Worm (Caenorhabditis elegans) whole organism, late embryonic: ENCODE measurements around the gene ZK180.5.

Source experiments
- C38D4.7 ChIP-seq: fragments of 200-800 bp; sonication (Bioruptor generic); optimal IDR thresholded peaks from 2 replicates; lab custom pipeline; 2018; ENCODE audit warnings: mild to moderate bottlenecking, missing genetic modification characterization, moderate library complexity, missing compliant biosample characterization
- F13H6.1 ChIP-seq: sonication (generic microtip); optimal IDR thresholded peaks from 2 replicates; lab custom pipeline; 2016; ENCODE audit warnings: missing genetic modification characterization, missing compliant biosample characterization
- ahr-1 ChIP-seq: sonication (generic microtip); optimal IDR thresholded peaks from 2 replicates; lab custom pipeline; 2016; ENCODE audit warnings: missing genetic modification characterization, missing compliant biosample characterization
- ceh-19 ChIP-seq: fragments of 200-800 bp; sonication (Bioruptor generic); optimal IDR thresholded peaks from 2 replicates; lab custom pipeline; 2018; ENCODE audit warnings: mild to moderate bottlenecking, missing genetic modification characterization, missing compliant biosample characterization
- ceh-2 ChIP-seq: sonication (generic microtip); optimal IDR thresholded peaks from 2 replicates; lab custom pipeline; 2016; ENCODE audit warnings: missing genotype, missing genetic modification characterization, missing compliant biosample characterization
- ceh-22 ChIP-seq: sonication (generic microtip); optimal IDR thresholded peaks from 2 replicates; lab custom pipeline; 2017; ENCODE audit warnings: missing biosample characterization, missing genetic modification characterization
- ceh-30 ChIP-seq: fragments of 150-350 bp; optimal IDR thresholded peaks from 2 replicates; lab custom pipeline; 2014; ENCODE audit warnings: missing biosample characterization, missing genetic modification characterization
- ceh-34 ChIP-seq: sonication (generic microtip); optimal IDR thresholded peaks from 2 replicates; lab custom pipeline; 2016; ENCODE audit warnings: mild to moderate bottlenecking, missing genetic modification characterization, missing compliant biosample characterization
- ceh-48 ChIP-seq: sonication (generic microtip); optimal IDR thresholded peaks from 2 replicates; lab custom pipeline; 2016; ENCODE audit warnings: missing genetic modification characterization, inconsistent platforms, missing compliant biosample characterization
- ceh-9 ChIP-seq: sonication (generic microtip); optimal IDR thresholded peaks from 2 replicates; lab custom pipeline; 2016; ENCODE audit warnings: mild to moderate bottlenecking, missing genetic modification characterization, inconsistent platforms, missing compliant biosample characterization
- elt-2 ChIP-seq: sonication (generic microtip); optimal IDR thresholded peaks from 2 replicates; lab custom pipeline; 2016; ENCODE audit warnings: missing genetic modification reagents, missing genetic modification characterization, missing compliant biosample characterization
- elt-4 ChIP-seq: sonication (generic microtip); optimal IDR thresholded peaks from 2 replicates; lab custom pipeline; 2016; ENCODE audit warnings: missing genetic modification characterization, missing compliant biosample characterization
- fax-1 ChIP-seq: sonication (generic microtip); optimal IDR thresholded peaks from 2 replicates; lab custom pipeline; 2016; ENCODE audit warnings: missing genotype, missing genetic modification characterization, missing compliant biosample characterization
- fkh-10 ChIP-seq: fragments of 150-350 bp; optimal IDR thresholded peaks from 2 replicates; lab custom pipeline; 2014; ENCODE audit warnings: missing biosample characterization, missing genetic modification reagents, missing genetic modification characterization
- fkh-6 ChIP-seq: sonication (generic microtip); optimal IDR thresholded peaks from 2 replicates; lab custom pipeline; 2016; ENCODE audit warnings: missing genetic modification characterization, missing compliant biosample characterization
- gmeb-2 ChIP-seq: sonication (generic microtip); optimal IDR thresholded peaks from 2 replicates; lab custom pipeline; 2016; ENCODE audit warnings: missing genetic modification characterization, inconsistent platforms, missing compliant biosample characterization
- hlh-13 ChIP-seq: fragments of 200-800 bp; sonication (Bioruptor generic); optimal IDR thresholded peaks from 2 replicates; lab custom pipeline; 2018; ENCODE audit warnings: mild to moderate bottlenecking, missing genetic modification characterization, missing compliant biosample characterization
- hlh-8 ChIP-seq: sonication (generic microtip); optimal IDR thresholded peaks from 2 replicates; lab custom pipeline; 2016; ENCODE audit warnings: missing genotype, missing genetic modification characterization, missing compliant biosample characterization
- lim-6 ChIP-seq: sonication (generic microtip); optimal IDR thresholded peaks from 2 replicates; lab custom pipeline; 2016; ENCODE audit warnings: missing genetic modification characterization, missing compliant biosample characterization
- lin-11 ChIP-seq: fragments of 200-800 bp; sonication (Bioruptor generic); optimal IDR thresholded peaks from 2 replicates; lab custom pipeline; 2018; ENCODE audit warnings: mild to moderate bottlenecking, missing genetic modification characterization, missing compliant biosample characterization
- mec-3 ChIP-seq: sonication (generic microtip); optimal IDR thresholded peaks from 2 replicates; lab custom pipeline; 2016; ENCODE audit warnings: borderline replicate concordance, missing genetic modification characterization, missing compliant biosample characterization
- nhr-11 ChIP-seq: fragments of 150-350 bp; optimal IDR thresholded peaks from 2 replicates; lab custom pipeline; 2014; ENCODE audit warnings: missing biosample characterization, missing genetic modification characterization
- odd-2 ChIP-seq: sonication (generic microtip); optimal IDR thresholded peaks from 2 replicates; lab custom pipeline; 2017; ENCODE audit warnings: antibody characterized with exemption, mild to moderate bottlenecking, missing genetic modification characterization, missing compliant biosample characterization
- pag-3 ChIP-seq: sonication (generic microtip); optimal IDR thresholded peaks from 2 replicates; lab custom pipeline; 2016; ENCODE audit warnings: missing compliant biosample characterization, missing genetic modification characterization, borderline replicate concordance
- pax-1 ChIP-seq: fragments of 150-350 bp; optimal IDR thresholded peaks from 2 replicates; lab custom pipeline; 2014; ENCODE audit warnings: missing biosample characterization, missing genetic modification characterization
- pros-1 ChIP-seq: fragments of 150-350 bp; optimal IDR thresholded peaks from 2 replicates; lab custom pipeline; 2014; ENCODE audit warnings: missing biosample characterization, missing genetic modification reagents, missing genetic modification characterization
- ref-2 ChIP-seq: sonication (generic microtip); optimal IDR thresholded peaks from 2 replicates; lab custom pipeline; 2016; ENCODE audit warnings: missing genetic modification characterization, missing compliant biosample characterization
- rnt-1 ChIP-seq: sonication (generic microtip); optimal IDR thresholded peaks from 2 replicates; lab custom pipeline; 2016; ENCODE audit warnings: missing genetic modification characterization, missing compliant biosample characterization
- sox-4 ChIP-seq: sonication (generic microtip); optimal IDR thresholded peaks from 2 replicates; lab custom pipeline; 2017; ENCODE audit warnings: mild to moderate bottlenecking, missing genetic modification characterization, inconsistent platforms, missing compliant biosample characterization
- tbx-2 ChIP-seq: sonication (generic microtip); optimal IDR thresholded peaks from 2 replicates; lab custom pipeline; 2016; ENCODE audit warnings: missing genetic modification characterization, missing compliant biosample characterization
- unc-42 ChIP-seq: sonication (generic microtip); optimal IDR thresholded peaks from 2 replicates; lab custom pipeline; 2016; ENCODE audit warnings: missing genotype, missing genetic modification characterization, missing compliant biosample characterization
- unc-55 ChIP-seq: sonication (generic microtip); optimal IDR thresholded peaks from 2 replicates; lab custom pipeline; 2017; ENCODE audit warnings: missing biosample characterization, missing genetic modification reagents, missing genetic modification characterization
- ztf-16 ChIP-seq: sonication (generic microtip); optimal IDR thresholded peaks from 2 replicates; lab custom pipeline; 2017; ENCODE audit warnings: missing genetic modification characterization, missing compliant biosample characterization

ZK180.5 gene

DNA sequence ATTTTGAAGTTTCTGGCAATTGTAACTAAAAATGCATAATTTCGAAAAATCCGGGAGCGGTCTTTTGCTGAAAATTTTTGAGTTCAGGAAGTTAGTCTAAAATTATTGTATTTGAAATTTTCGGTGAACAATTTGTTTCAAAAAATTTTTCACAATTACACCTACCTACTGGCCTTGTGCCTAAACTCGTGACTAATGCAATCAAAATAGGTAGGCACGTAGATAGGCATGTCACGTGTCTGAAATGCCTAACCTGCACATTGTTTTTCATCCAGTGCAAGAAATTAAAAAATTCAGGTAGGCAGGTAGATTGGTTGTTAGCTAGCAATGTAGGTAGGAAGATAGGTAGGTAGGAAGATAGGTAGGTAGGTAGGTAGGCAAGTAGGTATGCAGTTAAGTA is 40.2 kb upstream of the ZK180.5 start:
- TF ChIP-seq fkh-10 (GFP tag; lab: Kevin White, UChicago), result no peak
- no peak for TF ChIP-seq ceh-48
- TF ChIP-seq pag-3 (tag; lab: Kevin White, UChicago), result no peak
- no peak for TF ChIP-seq tbx-2 (tag; lab: Kevin White, UChicago)
- TF ChIP-seq ceh-30, result no peak
- TF ChIP-seq ceh-9, result no peak
- TF ChIP-seq ceh-19 (GFP tag; lab: Kevin White, UChicago), result no peak
- TF ChIP-seq unc-55, result no peak
- TF ChIP-seq ceh-2 (tag; lab: Kevin White, UChicago), result no peak
- no peak for TF ChIP-seq mec-3 (tag; lab: Kevin White, UChicago)
- TF ChIP-seq nhr-11 (tag; lab: Kevin White, UChicago), result no peak

DNA sequence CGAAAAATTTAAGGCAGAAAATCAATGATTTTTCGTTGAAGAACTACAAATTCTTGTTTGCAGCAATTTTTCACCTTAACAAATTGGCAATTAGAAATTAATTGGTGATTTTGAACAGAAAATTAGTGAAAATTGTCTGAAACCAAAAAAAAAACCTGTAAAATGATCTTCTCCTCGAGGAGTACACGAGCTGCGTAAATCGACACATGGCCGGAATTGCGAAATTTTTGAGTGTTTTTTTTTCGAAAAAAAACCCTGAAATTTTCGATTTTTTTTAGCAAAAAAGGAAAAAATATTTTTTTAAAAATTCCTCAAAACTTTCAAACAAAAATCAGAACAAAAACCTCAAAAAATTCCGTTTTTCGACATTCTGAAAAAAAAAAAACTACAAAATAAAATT is 34.6 kb upstream of the ZK180.5 start:
- TF ChIP-seq C38D4.7 (GFP tag; lab: Kevin White, UChicago) (no peak), gmeb-2 (tag; lab: Kevin White, UChicago) (no peak), unc-55 (no peak), ahr-1 (tag; lab: Kevin White, UChicago) (no peak), pax-1 (tag; lab: Kevin White, UChicago) (no peak), hlh-13 (GFP tag; lab: Kevin White, UChicago) (no peak), fkh-6 (tag; lab: Kevin White, UChicago) (no peak), ceh-34 (no peak), hlh-8 (tag; lab: Kevin White, UChicago) (no peak), ceh-9 (no peak), odd-2 (tag; lab: Kevin White, UChicago) (no peak), lin-11 (tag; lab: Kevin White, UChicago) (no peak), elt-4 (tag; lab: Kevin White, UChicago) (no peak), ztf-16 (tag; lab: Kevin White, UChicago) (no peak), ceh-22 (tag; lab: Kevin White, UChicago) (no peak), sox-4 (no peak)

DNA sequence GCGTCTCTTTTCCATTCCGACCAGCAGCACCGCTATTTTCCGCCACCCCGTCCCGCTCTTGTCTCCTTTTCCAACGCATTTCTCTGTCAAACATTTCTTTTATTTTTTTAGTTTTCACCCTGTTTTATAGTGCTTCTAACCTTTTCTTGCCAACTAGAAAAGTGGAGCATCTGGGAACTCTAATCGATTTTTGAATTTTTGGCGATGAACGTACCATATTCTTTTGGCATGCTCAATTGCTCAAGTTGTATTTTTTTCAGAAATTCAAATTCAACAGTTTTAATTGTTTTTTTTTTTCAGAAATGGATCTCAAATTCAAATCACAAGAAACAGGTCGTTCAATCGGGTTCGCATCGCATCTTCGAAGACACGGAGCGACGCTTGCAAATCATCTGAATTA is 31.3 kb upstream of the ZK180.5 start, which contains the start of gene ZK185.1:
TSS of gene ZK185.1 (plus strand) at position 301 of the 400 bp plus-strand sequence.
- TF ChIP-seq unc-42 (tag; lab: Kevin White, UChicago) (peak; percentile 5), ceh-19 (GFP tag; lab: Kevin White, UChicago) (no peak), tbx-2 (tag; lab: Kevin White, UChicago) (no peak), C38D4.7 (GFP tag; lab: Kevin White, UChicago) (no peak), fax-1 (tag; lab: Kevin White, UChicago) (no peak)

DNA sequence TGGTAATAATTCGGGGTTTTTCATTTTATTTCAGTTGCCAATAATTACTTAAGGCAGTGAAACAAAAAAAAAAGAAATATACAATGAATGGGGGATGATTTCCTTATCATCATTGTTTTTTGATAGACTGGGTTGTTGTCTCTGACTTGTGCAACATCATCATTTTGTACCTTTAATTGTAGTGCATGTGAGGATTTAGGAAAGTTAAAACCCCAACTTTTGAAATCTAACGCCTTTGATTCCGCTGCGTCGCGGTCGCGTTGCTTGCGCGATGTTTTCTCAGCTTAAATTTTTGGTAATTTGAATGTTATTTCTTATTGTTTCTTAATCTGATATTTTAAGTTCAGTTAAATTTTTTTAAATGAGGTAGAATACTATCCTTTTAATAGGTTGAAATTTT is 28.9 kb upstream of the ZK180.5 start, which contains the start of gene ZK185.5:
TSS of gene ZK185.5 (minus strand) at position 101 of the 400 bp plus-strand sequence.
- TF ChIP-seq rnt-1 (no peak), ceh-19 (GFP tag; lab: Kevin White, UChicago) (no peak), tbx-2 (tag; lab: Kevin White, UChicago) (no peak), pros-1 (tag; lab: Kevin White, UChicago) (no peak)

DNA sequence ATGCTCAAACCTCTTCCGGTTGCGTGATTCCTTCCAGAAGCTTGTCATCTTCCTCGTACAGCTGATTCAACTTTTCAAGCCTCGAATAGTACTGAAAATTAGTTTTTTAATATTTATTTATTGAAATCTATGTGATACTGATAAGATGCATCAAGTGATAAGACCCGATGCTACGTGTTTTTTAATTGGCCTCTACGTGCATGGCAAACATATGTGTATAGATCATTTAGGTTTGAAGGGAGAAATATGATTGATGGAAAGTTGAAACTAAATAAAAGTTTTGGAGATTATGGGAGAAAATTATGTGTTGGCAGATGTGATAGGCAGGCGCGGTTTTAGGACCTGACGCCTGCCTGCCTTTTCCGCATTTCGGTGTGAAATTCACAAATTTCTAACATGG is 27.2 kb upstream of the ZK180.5 start:
- TF ChIP-seq fax-1 (tag; lab: Kevin White, UChicago) (no peak), ref-2 (tag; lab: Kevin White, UChicago) (no peak), F13H6.1 (tag; lab: Kevin White, UChicago) (no peak), mec-3 (tag; lab: Kevin White, UChicago) (no peak), elt-2 (tag; lab: Kevin White, UChicago) (peak; percentile 82), lin-11 (tag; lab: Kevin White, UChicago) (no peak), hlh-13 (GFP tag; lab: Kevin White, UChicago) (no peak), lim-6 (tag; lab: Kevin White, UChicago) (no peak)
